Worm (Caenorhabditis elegans): Measurements from ENCODE around the gene F49F1.11.
A peak's percentile ranks its signal among the peaks of the same experiment; 100 is the strongest.
"Not testable (repeated sequence)": the region's sequence is repeated elsewhere in the genome, so short reads cannot be mapped to it uniquely, and the experiment has no call there.

The F49F1.11 gene

DNA sequence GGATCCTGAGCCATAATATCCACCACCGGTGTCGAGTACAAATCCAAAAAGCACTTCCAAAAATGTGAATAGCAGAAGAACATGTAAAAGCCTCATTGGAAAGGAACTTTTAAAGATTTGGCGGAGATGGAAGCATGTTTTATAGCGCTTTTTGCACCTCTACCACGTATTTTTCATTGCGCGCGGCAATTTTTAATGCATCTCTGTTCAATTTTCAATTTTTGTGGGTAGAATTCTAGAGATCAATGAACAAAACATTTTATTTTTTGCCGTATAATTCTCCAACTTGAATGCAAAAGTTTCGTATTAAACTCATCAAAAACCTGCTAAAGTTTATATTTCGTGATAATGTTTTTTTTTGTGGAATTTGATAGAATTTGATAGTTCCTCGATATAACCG, 3.7 kb downstream of the F49F1.11 start, which contains the start of gene F49F1.9:
TSS of gene F49F1.9 (minus strand) at position 101 of the 400 bp plus-strand sequence.
- TF ChIP-seq nhr-179 (tag; optimal IDR thresholded peaks at IDR 0.05), result no peak
- TF ChIP-seq ztf-18 (tag; optimal IDR thresholded peaks at IDR 0.05), result no peak
- no peak for TF ChIP-seq lin-54 (GFP tag; optimal IDR thresholded peaks at IDR 0.05)

DNA sequence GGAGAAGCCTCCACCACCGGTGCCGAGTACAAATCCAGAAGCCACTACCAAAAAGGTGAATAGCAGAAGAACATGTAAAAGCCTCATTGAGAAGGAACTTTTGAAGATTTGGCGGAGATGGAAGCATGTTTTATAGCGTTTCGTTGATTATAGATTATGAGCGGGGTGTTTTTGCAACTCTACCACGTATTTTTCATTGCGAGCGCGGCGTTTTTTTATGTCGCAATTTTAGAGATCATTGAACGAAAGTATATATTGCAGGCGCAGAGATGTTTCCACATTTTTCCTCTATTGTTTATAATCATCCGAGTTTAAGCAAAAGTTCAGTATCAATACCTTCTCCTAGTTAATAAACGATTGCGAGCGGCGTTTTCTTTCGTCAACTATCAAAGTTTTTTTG, 5.5 kb downstream of the F49F1.11 start, which contains the start of gene F49F1.17:
TSS of gene F49F1.17 (minus strand) at position 101 of the 400 bp plus-strand sequence.
- no peak for TF ChIP-seq Y56A3A.18 (GFP tag; IDR thresholded peaks at IDR 0.05)
- TF ChIP-seq ZK185.1 (tag; optimal IDR thresholded peaks at IDR 0.05; ENCODE audit: poor library complexity, severe bottlenecking), result no peak
- TF ChIP-seq Y67H2A.10 (GFP tag; conservative IDR thresholded peaks at IDR 0.05), result no peak
- TF ChIP-seq mes-4 (tag; optimal IDR thresholded peaks at IDR 0.05), result no peak
- TF ChIP-seq fkh-3 (tag; optimal IDR thresholded peaks at IDR 0.05), result no peak
- no peak for TF ChIP-seq madf-3 (GFP tag; IDR thresholded peaks at IDR 0.05)
- TF ChIP-seq B0035.1 (tag; optimal IDR thresholded peaks at IDR 0.05), result no peak
- no peak for TF ChIP-seq F22D6.2 (tag; optimal IDR thresholded peaks at IDR 0.05)
- no peak for TF ChIP-seq nhr-27 (tag; optimal IDR thresholded peaks at IDR 0.05)
- TF ChIP-seq hmg-20 (GFP tag; IDR thresholded peaks at IDR 0.05), result no peak
- no peak for TF ChIP-seq attf-6 (GFP tag; IDR thresholded peaks at IDR 0.05)
- no peak for TF ChIP-seq aptf-2 (GFP tag; conservative IDR thresholded peaks at IDR 0.05)
- TF ChIP-seq ztf-6 (GFP tag; IDR thresholded peaks at IDR 0.05), result no peak
- TF ChIP-seq him-1 (tag; optimal IDR thresholded peaks at IDR 0.05), result no peak
- no peak for TF ChIP-seq ceh-58 (GFP tag; IDR thresholded peaks at IDR 0.05)
- no peak for TF ChIP-seq F49E8.2 (tag; optimal IDR thresholded peaks at IDR 0.05; ENCODE audit: insufficient read depth)

DNA sequence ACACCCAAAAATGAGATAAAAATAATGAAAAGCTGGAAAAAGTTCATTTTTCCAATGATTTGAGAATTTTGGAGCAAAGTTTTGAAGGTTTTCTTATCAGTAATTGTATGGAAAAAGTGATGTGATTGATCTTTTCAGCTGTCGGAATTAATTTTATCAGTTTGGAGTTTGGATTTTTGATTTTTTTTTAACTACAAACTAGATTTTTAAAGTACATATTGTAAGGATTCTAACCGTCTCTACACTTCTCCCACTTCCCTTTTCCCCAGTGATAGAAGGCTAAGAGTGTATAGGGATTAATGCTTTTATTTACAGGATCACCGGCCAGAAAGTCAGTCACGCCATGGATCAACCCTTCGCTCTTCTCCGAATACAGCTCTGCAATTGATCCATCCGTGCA, 15.6 kb downstream of the F49F1.11 start, which contains the start of gene F49F1.7:
TSS of gene F49F1.7 (minus strand) at position 101 of the 400 bp plus-strand sequence.
- TF ChIP-seq hmg-1.2 (GFP tag; IDR thresholded peaks at IDR 0.05); fkh-3 (tag; optimal IDR thresholded peaks at IDR 0.05); K11D2.4 (GFP tag; IDR thresholded peaks at IDR 0.05): not testable (repeated sequence)

DNA sequence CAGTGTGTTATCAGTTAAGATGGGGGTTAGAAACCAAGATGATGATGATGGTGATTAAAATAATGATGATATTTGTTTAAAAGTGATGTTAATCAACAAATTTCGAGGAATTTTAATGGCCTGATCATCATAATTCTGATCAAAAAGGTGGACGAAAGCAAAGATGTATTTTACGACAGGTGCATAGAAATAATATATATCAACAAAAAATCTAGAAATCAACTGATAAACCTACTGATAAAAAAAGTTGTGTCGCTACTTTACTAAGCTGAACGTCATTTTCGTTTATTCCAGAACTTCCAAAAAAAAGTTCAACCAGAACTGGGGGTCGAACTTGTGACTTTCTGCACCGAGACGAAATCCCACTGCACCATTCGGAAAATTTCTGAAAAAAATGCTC, 18.1 kb downstream of the F49F1.11 start, which contains the start of gene mul-1:
TSS of gene mul-1 (minus strand) at position 84 of the 400 bp plus-strand sequence.
- TF ChIP-seq nhr-80 (tag; optimal IDR thresholded peaks at IDR 0.05) (peak; percentile 46), mxl-1 (tag; optimal IDR thresholded peaks at IDR 0.05) (no peak)

DNA sequence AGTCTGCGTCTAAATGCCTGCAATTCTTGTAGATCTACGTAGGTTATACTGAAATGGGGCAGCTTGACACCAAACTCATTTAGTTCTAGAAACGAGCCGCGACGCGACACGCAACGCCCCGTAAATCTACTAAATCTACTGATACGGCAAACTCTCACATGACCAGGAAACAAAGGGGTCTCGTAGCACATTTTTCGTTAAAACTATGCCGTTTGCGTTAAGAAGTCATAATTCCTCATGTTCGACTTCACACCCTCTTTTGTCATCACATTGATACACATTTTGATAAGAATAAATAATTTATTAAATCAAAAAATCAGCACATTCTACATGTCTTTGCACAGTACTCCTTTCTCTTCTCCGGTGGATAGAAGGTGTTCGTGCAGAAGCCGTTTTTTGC, 20.2 kb downstream of the F49F1.11 start:
- TF ChIP-seq akir-1 (GFP tag; optimal IDR thresholded peaks at IDR 0.05) (no peak), nhr-80 (tag; optimal IDR thresholded peaks at IDR 0.05) (peak; percentile 19)

DNA sequence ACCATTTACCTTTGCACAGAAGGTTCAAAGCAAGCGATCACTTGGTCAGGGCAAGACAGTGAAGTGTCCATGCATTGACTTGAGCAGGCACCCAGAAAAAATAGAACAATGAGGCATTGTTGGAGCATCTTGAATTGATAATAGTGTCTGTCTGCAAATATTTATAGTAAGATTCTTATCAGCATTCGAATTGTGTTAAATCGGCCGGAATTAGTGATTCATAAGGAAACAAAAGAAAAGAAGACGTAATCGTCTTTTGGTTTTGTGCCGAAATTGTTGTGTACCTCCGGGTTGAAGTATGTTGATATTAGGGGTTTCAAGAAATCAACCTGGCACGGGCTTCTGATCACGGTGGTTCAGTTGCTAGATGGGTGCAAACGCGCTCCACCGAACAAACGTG, 20.9 kb downstream of the F49F1.11 start, which contains the start of gene F49F1.5:
TSS of gene F49F1.5 (minus strand) at position 153 of the 400 bp plus-strand sequence.
- TF ChIP-seq nhr-80 (tag; optimal IDR thresholded peaks at IDR 0.05), result no peak
- TF ChIP-seq snpc-3.4 (tag; optimal IDR thresholded peaks at IDR 0.05), result no peak
- no peak for TF ChIP-seq bed-1 (GFP tag; IDR thresholded peaks at IDR 0.05)
- TF ChIP-seq repo-1 (tag; optimal IDR thresholded peaks at IDR 0.05), result no peak
- TF ChIP-seq F57C9.4 (tag; optimal IDR thresholded peaks at IDR 0.05), result no peak
- TF ChIP-seq Y53F4B.3 (GFP tag; IDR thresholded peaks at IDR 0.05), result no peak
- TF ChIP-seq F10E7.11 (tag; optimal IDR thresholded peaks at IDR 0.05), result no peak
- no peak for TF ChIP-seq ceh-58 (GFP tag; IDR thresholded peaks at IDR 0.05)
- no peak for TF ChIP-seq mel-28 (tag; optimal IDR thresholded peaks at IDR 0.05; ENCODE audit: borderline replicate concordance)
- no peak for TF ChIP-seq nfyb-1 (GFP tag; IDR thresholded peaks at IDR 0.05)
- TF ChIP-seq mes-4 (tag; optimal IDR thresholded peaks at IDR 0.05), result no peak
- TF ChIP-seq C17E4.6 (GFP tag; IDR thresholded peaks at IDR 0.05), result no peak
- no peak for TF ChIP-seq C06A6.2 (GFP tag; conservative IDR thresholded peaks at IDR 0.05)
- TF ChIP-seq F37B4.10 (GFP tag; IDR thresholded peaks at IDR 0.05), result no peak
- TF ChIP-seq Y56A3A.18 (GFP tag; IDR thresholded peaks at IDR 0.05), result no peak
- TF ChIP-seq hrde-1 (tag; optimal IDR thresholded peaks at IDR 0.05; ENCODE audit: borderline replicate concordance), result no peak
- TF ChIP-seq mcd-1 (GFP tag; IDR thresholded peaks at IDR 0.05), result no peak

All from whole organism, young adult.